Worm (Caenorhabditis elegans) whole organism, L4/young adult: ENCODE measurements around the gene R02E4.2.

Experiments
- dao-5 ChIP-seq: sonication (generic microtip); optimal IDR thresholded peaks from 2 replicates; lab custom pipeline; 2016; ENCODE audit warnings: missing genotype, missing genetic modification characterization, moderate library complexity, missing compliant biosample characterization
- him-1 ChIP-seq: sonication (generic microtip); optimal IDR thresholded peaks from 2 replicates; lab custom pipeline; 2016; ENCODE audit warnings: missing genotype, missing genetic modification reagents, missing genetic modification characterization, missing compliant biosample characterization

- TF ChIP-seq dao-5 (no peak), him-1 (tag; lab: Kevin White, UChicago) (no peak)
These were observed 28.0 kb upstream of the R02E4.2 start, which contains the start of gene T06F4.1 for ce11 chrX:4079264-4079663.
